Worm (Caenorhabditis elegans) whole organism, young adult: ENCODE measurements around the gene hrg-7.

Source experiments
- B0035.1 ChIP-seq: sonication (generic microtip); optimal IDR thresholded peaks from 2 replicates; lab custom pipeline; 2016; ENCODE audit warnings: missing genetic modification characterization, mild to moderate bottlenecking, missing compliant biosample characterization, missing genotype, missing genetic modification reagents
- B0336.3 ChIP-seq: fragments of 200-800 bp; sonication (Bioruptor generic); IDR thresholded peaks from 2 replicates; pipeline ENCODE4 v1.3.6; 2022; ENCODE audit warnings: missing genetic modification characterization, missing compliant biosample characterization
- C17E4.6 ChIP-seq: fragments of 200-800 bp; sonication (Bioruptor generic); IDR thresholded peaks from 2 replicates; pipeline ENCODE4 v1.3.6; 2022; ENCODE audit warnings: missing genetic modification reagents, missing genetic modification characterization, missing compliant biosample characterization
- D2030.7 ChIP-seq: fragments of 200-800 bp; sonication (Bioruptor generic); IDR thresholded peaks from 2 replicates; pipeline ENCODE4 v1.3.6; 2022; ENCODE audit warnings: missing genetic modification reagents, missing genetic modification characterization, missing compliant biosample characterization
- F23B12.7 ChIP-seq: sonication (generic microtip); optimal IDR thresholded peaks from 2 replicates; lab custom pipeline; 2017; ENCODE audit warnings: missing genetic modification characterization, mild to moderate bottlenecking, missing compliant biosample characterization, antibody characterized with exemption, moderate library complexity; ENCODE audit not compliant: insufficient read depth
- F39B2.1 ChIP-seq: fragments of 200-800 bp; sonication (Bioruptor generic); IDR thresholded peaks from 2 replicates; pipeline ENCODE4 v1.3.6; 2022; ENCODE audit warnings: missing genetic modification reagents, missing genetic modification characterization, missing compliant biosample characterization
- K11D2.4 ChIP-seq: fragments of 200-800 bp; sonication (Bioruptor generic); IDR thresholded peaks from 2 replicates; pipeline ENCODE4 v1.3.6; 2022; ENCODE audit warnings: missing genetic modification reagents, missing genetic modification characterization, missing compliant biosample characterization
- Y56A3A.18 ChIP-seq: fragments of 200-800 bp; sonication (Bioruptor generic); IDR thresholded peaks from 2 replicates; pipeline ENCODE4 v1.3.6; 2022; ENCODE audit warnings: missing genetic modification reagents, missing genetic modification characterization, missing compliant biosample characterization
- Y67H2A.10 ChIP-seq: fragments of 200-800 bp; sonication (Bioruptor generic); conservative IDR thresholded peaks from 2 replicates; pipeline ENCODE4 v1.3.6; 2022; ENCODE audit warnings: missing genetic modification reagents, missing genetic modification characterization, missing compliant biosample characterization
- akir-1 ChIP-seq: fragments of 200-800 bp; sonication (Bioruptor generic); optimal IDR thresholded peaks from 2 replicates; lab custom pipeline; 2018; ENCODE audit warnings: mild to moderate bottlenecking, missing genetic modification characterization, moderate library complexity, missing compliant biosample characterization
- attf-6 ChIP-seq: fragments of 200-800 bp; sonication (Bioruptor generic); IDR thresholded peaks from 2 replicates; pipeline ENCODE4 v1.3.6; 2022; ENCODE audit warnings: missing genetic modification reagents, missing genetic modification characterization, missing compliant biosample characterization
- bed-1 ChIP-seq: fragments of 200-800 bp; sonication (Bioruptor generic); IDR thresholded peaks from 2 replicates; pipeline ENCODE4 v1.3.6; 2022; ENCODE audit warnings: missing genetic modification reagents, missing genetic modification characterization, missing compliant biosample characterization
- bed-2 ChIP-seq: fragments of 200-800 bp; sonication (Bioruptor generic); IDR thresholded peaks from 2 replicates; pipeline ENCODE4 v1.3.6; 2022; ENCODE audit warnings: missing genetic modification reagents, missing genetic modification characterization, missing compliant biosample characterization
- ccch-3 ChIP-seq: fragments of 200-800 bp; sonication (Bioruptor generic); optimal IDR thresholded peaks from 2 replicates; lab custom pipeline; 2018; ENCODE audit warnings: mild to moderate bottlenecking, missing genetic modification characterization, missing compliant biosample characterization
- dpff-1 ChIP-seq: sonication (generic microtip); optimal IDR thresholded peaks from 2 replicates; lab custom pipeline; 2017; ENCODE audit warnings: mild to moderate bottlenecking, missing genetic modification characterization, missing compliant biosample characterization
- him-1 ChIP-seq: sonication (generic microtip); optimal IDR thresholded peaks from 2 replicates; lab custom pipeline; 2016; ENCODE audit warnings: missing genotype, missing genetic modification reagents, missing genetic modification characterization, missing compliant biosample characterization
- hlh-26 ChIP-seq: fragments of 200-800 bp; sonication (Bioruptor generic); conservative IDR thresholded peaks from 2 replicates; pipeline ENCODE4 v1.3.6; 2022; ENCODE audit warnings: missing genetic modification reagents, missing genetic modification characterization, missing compliant biosample characterization
- hmg-1.2 ChIP-seq: fragments of 200-800 bp; sonication (Bioruptor generic); IDR thresholded peaks from 2 replicates; pipeline ENCODE4 v1.3.6; 2022; ENCODE audit warnings: missing genetic modification reagents, missing genetic modification characterization, missing compliant biosample characterization
- hsf-1 ChIP-seq: fragments of 200-800 bp; sonication (Bioruptor generic); IDR thresholded peaks from 2 replicates; pipeline ENCODE4 v1.3.6; 2022; ENCODE audit warnings: missing genetic modification reagents, missing genetic modification characterization, missing compliant biosample characterization
- lag-1 ChIP-seq: fragments of 200-800 bp; sonication (Bioruptor generic); IDR thresholded peaks from 2 replicates; pipeline ENCODE4 v1.3.6; 2022; ENCODE audit warnings: missing genetic modification reagents, missing genetic modification characterization, missing compliant biosample characterization
- lin-35 ChIP-seq, 3 experiments: fragments of 150-350 bp in 2 of 3; sonication (generic microtip) in 1 of 3; optimal IDR thresholded peaks; 2 replicates each; lab custom pipeline; 2014 to 2018; ENCODE audit warnings: missing biosample characterization in 3 of 3, missing genetic modification characterization in 3 of 3, missing genetic modification reagents in 3 of 3
- lsy-27 ChIP-seq: sonication (generic microtip); optimal IDR thresholded peaks from 2 replicates; lab custom pipeline; 2017; ENCODE audit warnings: missing genetic modification characterization, mild to moderate bottlenecking, missing compliant biosample characterization, antibody characterized with exemption, missing genotype, borderline replicate concordance; ENCODE audit not compliant: insufficient read depth
- madf-3 ChIP-seq: fragments of 200-800 bp; sonication (Bioruptor generic); IDR thresholded peaks from 2 replicates; pipeline ENCODE4 v1.3.6; 2022; ENCODE audit warnings: missing genetic modification reagents, missing genetic modification characterization, missing compliant biosample characterization
- nhr-120 ChIP-seq: fragments of 200-800 bp; sonication (Bioruptor generic); IDR thresholded peaks from 2 replicates; pipeline ENCODE4 v1.3.6; 2022; ENCODE audit warnings: missing genetic modification characterization, missing compliant biosample characterization
- pha-4 ChIP-seq: fragments of 150-350 bp; sonication (generic microtip); optimal IDR thresholded peaks from 2 replicates; lab custom pipeline; 2014; ENCODE audit warnings: missing biosample characterization, missing genetic modification reagents, missing genetic modification characterization
- rcor-1 ChIP-seq: fragments of 200-800 bp; sonication (Bioruptor generic); IDR thresholded peaks from 2 replicates; pipeline ENCODE4 v1.3.6; 2022; ENCODE audit warnings: missing genetic modification reagents, missing genetic modification characterization, missing compliant biosample characterization
- rec-8 ChIP-seq, 2 experiments: sonication (generic microtip); optimal IDR thresholded peaks; 2 replicates each; lab custom pipeline; 2016; ENCODE audit warnings: mild to moderate bottlenecking in 2 of 2, missing genetic modification characterization in 2 of 2, missing genetic modification reagents in 2 of 2, missing genotype in 2 of 2, missing biosample characterization in 1 of 2, missing compliant biosample characterization in 1 of 2, moderate library complexity in 1 of 2
- rpc-1 ChIP-seq, 2 experiments: fragments of 150-350 bp in 1 of 2; sonication (generic microtip) in 1 of 2; optimal IDR thresholded peaks; 2 replicates each; lab custom pipeline; 2014 to 2018; ENCODE audit warnings: missing biosample characterization in 1 of 2, missing genetic modification characterization in 1 of 2, missing genetic modification reagents in 1 of 2, missing genotype in 1 of 2
- sdz-38 ChIP-seq: sonication (generic microtip); optimal IDR thresholded peaks from 2 replicates; lab custom pipeline; 2016; ENCODE audit warnings: missing genotype, missing genetic modification characterization, missing compliant biosample characterization
- sea-2 ChIP-seq: fragments of 200-800 bp; sonication (Bioruptor generic); IDR thresholded peaks from 2 replicates; pipeline ENCODE4 v1.3.6; 2022; ENCODE audit warnings: missing genetic modification characterization, missing compliant biosample characterization
- snpc-1.1 ChIP-seq: sonication (generic microtip); optimal IDR thresholded peaks from 2 replicates; lab custom pipeline; 2017; ENCODE audit warnings: missing genetic modification characterization, mild to moderate bottlenecking, missing compliant biosample characterization, antibody characterized with exemption, moderate library complexity, missing genotype, missing genetic modification reagents; ENCODE audit not compliant: insufficient read depth
- snpc-3.4 ChIP-seq: sonication (generic microtip); optimal IDR thresholded peaks from 2 replicates; lab custom pipeline; 2017; ENCODE audit warnings: missing genetic modification characterization, mild to moderate bottlenecking, missing compliant biosample characterization, antibody characterized with exemption, moderate library complexity, missing genotype, missing genetic modification reagents
- sptf-2 ChIP-seq: fragments of 200-800 bp; sonication (Bioruptor generic); optimal IDR thresholded peaks from 2 replicates; lab custom pipeline; 2018; ENCODE audit warnings: mild to moderate bottlenecking, missing genetic modification characterization, missing compliant biosample characterization
- tbp1 ChIP-seq: fragments of 200-800 bp; sonication (Bioruptor generic); optimal IDR thresholded peaks from 2 replicates; lab custom pipeline; 2018; ENCODE audit warnings: mild to moderate bottlenecking, missing genetic modification characterization, missing compliant biosample characterization
- tbx-9 ChIP-seq: sonication (generic microtip); optimal IDR thresholded peaks from 2 replicates; lab custom pipeline; 2016; ENCODE audit warnings: borderline replicate concordance, missing genetic modification characterization, inconsistent platforms, missing compliant biosample characterization
- tlf-1 ChIP-seq: fragments of 200-800 bp; sonication (Bioruptor generic); optimal IDR thresholded peaks from 2 replicates; lab custom pipeline; 2018; ENCODE audit warnings: mild to moderate bottlenecking, missing genetic modification characterization, missing compliant biosample characterization
- unc-130 ChIP-seq: sonication (generic microtip); optimal IDR thresholded peaks from 2 replicates; lab custom pipeline; 2016; ENCODE audit warnings: missing genetic modification reagents, missing genetic modification characterization, missing compliant biosample characterization
- zfh-2 ChIP-seq: fragments of 200-800 bp; sonication (Bioruptor generic); conservative IDR thresholded peaks from 2 replicates; pipeline ENCODE4 v1.3.6; 2022; ENCODE audit warnings: missing genetic modification reagents, missing genetic modification characterization, missing compliant biosample characterization
- zim-3 ChIP-seq: sonication (generic microtip); optimal IDR thresholded peaks from 2 replicates; lab custom pipeline; 2017; ENCODE audit warnings: mild to moderate bottlenecking, missing genetic modification characterization, moderate library complexity, missing compliant biosample characterization
- ztf-18 ChIP-seq: sonication (generic microtip); optimal IDR thresholded peaks from 2 replicates; lab custom pipeline; 2016; ENCODE audit warnings: missing genotype, mild to moderate bottlenecking, missing genetic modification characterization, missing compliant biosample characterization
- ztf-25 ChIP-seq: fragments of 200-800 bp; sonication (Bioruptor generic); IDR thresholded peaks from 2 replicates; pipeline ENCODE4 v1.3.6; 2022; ENCODE audit warnings: missing genetic modification reagents, missing genetic modification characterization, missing compliant biosample characterization

hrg-7 gene

ce11 chrV:12786340-12786739, 44.5 kb downstream of the hrg-7 start:
- TF ChIP-seq snpc-1.1 (tag; lab: Kevin White, UChicago) (no peak), ztf-25 (GFP tag; lab: Robert Waterston, UW) (no peak), zfh-2 (GFP tag; lab: Robert Waterston, UW) (no peak), sdz-38 (tag; lab: Kevin White, UChicago) (no peak), rcor-1 (GFP tag; lab: Robert Waterston, UW) (no peak)

DNA sequence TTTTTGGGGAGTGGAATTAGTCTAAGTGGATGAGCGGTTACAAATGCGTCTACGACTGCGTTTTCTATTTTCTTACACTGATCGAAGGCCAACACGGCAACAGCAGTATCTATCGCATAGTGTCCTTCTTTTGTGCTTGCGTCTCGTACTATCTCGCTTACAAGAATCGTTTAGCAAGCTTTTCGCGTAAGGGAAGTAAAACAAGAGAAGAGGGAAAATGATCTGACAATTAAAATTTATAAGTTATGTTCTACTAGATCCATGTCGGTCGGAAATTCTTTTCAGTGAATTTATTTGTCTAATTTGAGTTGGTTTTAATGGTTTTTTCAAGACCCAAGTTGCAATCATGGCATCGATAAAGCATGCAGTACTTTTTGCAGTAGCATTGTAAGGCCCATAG, 45.2 kb downstream of the hrg-7 start, which contains the start of gene fkb-4:
Gene fkb-4, minus strand, starts transcription at position 101 of the 400 bp plus-strand sequence.
- TF ChIP-seq sptf-2 (GFP tag; lab: Kevin White, UChicago) (no peak), ztf-18 (no peak), hlh-26 (GFP tag; lab: Robert Waterston, UW) (no peak), D2030.7 (no peak), zim-3 (tag; lab: Kevin White, UChicago) (no peak), pha-4 (tag; lab: Kevin White, UChicago) (no peak), rec-8 (tag; optimal IDR thresholded peaks at IDR 0.05; lab: Kevin White, UChicago) (no peak), tbx-9 (tag; lab: Kevin White, UChicago) (no peak), C17E4.6 (GFP tag; lab: Robert Waterston, UW) (no peak), B0336.3 (GFP tag; lab: Robert Waterston, UW) (no peak), Y56A3A.18 (GFP tag; lab: Robert Waterston, UW) (no peak), him-1 (tag; lab: Kevin White, UChicago) (no peak), dpff-1 (tag; lab: Kevin White, UChicago) (no peak), ccch-3 (no peak), hmg-1.2 (GFP tag; lab: Robert Waterston, UW) (no peak), lag-1 (GFP tag; lab: Robert Waterston, UW) (no peak), attf-6 (no peak)

ce11 chrV:12788451-12788850, 46.6 kb downstream of the hrg-7 start, which contains the start of gene srbc-44:
TSS of gene srbc-44 (minus strand) at chrV:12788551.
- TF ChIP-seq ztf-25 (GFP tag; lab: Robert Waterston, UW), result no peak
- no peak for TF ChIP-seq Y67H2A.10 (GFP tag; lab: Robert Waterston, UW)
- no peak for TF ChIP-seq B0035.1
- TF ChIP-seq hmg-1.2 (GFP tag; lab: Robert Waterston, UW), result no peak
- TF ChIP-seq rcor-1 (GFP tag; lab: Robert Waterston, UW), result no peak
- TF ChIP-seq lin-35 (GFP tag; optimal IDR thresholded peaks at IDR 0.05; lab: Kevin White, UChicago), result no peak
- no peak for TF ChIP-seq F23B12.7 (tag; lab: Kevin White, UChicago)

DNA sequence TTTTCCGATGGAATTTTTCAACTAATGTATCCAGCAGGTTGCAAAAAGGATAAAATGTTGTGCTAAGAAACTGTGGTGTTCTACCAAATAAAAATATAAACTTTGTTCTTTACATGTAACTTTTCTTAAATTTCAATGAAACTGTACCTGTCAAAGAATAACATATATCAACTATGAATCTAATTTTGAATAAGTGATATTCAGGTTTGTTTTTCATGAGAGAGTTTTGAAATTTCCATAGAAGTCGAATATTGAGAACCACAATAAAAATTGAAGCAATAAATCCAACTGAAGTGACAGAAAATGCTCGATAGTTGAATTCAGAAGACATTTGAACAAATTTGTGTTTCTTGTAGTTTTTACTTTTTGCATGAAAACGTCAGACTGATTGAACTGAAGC, 48.3 kb downstream of the hrg-7 start, which contains the start of gene srbc-43:
Gene srbc-43, minus strand, starts transcription at position 331 of the 400 bp plus-strand sequence.
- no peak for TF ChIP-seq bed-1 (GFP tag; lab: Robert Waterston, UW)
- TF ChIP-seq tbp1 (GFP tag; lab: Kevin White, UChicago), result no peak
- no peak for TF ChIP-seq akir-1 (GFP tag; lab: Kevin White, UChicago)
- no peak for TF ChIP-seq sea-2 (GFP tag; lab: Robert Waterston, UW)
- TF ChIP-seq hsf-1 (GFP tag; lab: Robert Waterston, UW), result no peak
- no peak for TF ChIP-seq nhr-120
- TF ChIP-seq unc-130 (GFP tag; lab: Kevin White, UChicago), result no peak
- TF ChIP-seq Y67H2A.10 (GFP tag; lab: Robert Waterston, UW), result no peak
- TF ChIP-seq madf-3, result no peak
- TF ChIP-seq K11D2.4 (GFP tag; lab: Robert Waterston, UW), result no peak
- no peak for TF ChIP-seq B0035.1
- no peak for TF ChIP-seq bed-2 (GFP tag; lab: Robert Waterston, UW)
- TF ChIP-seq lsy-27 (tag; lab: Kevin White, UChicago), result no peak
- TF ChIP-seq tlf-1 (GFP tag; lab: Kevin White, UChicago), result no peak
- no peak for TF ChIP-seq F39B2.1 (GFP tag; lab: Robert Waterston, UW)
- no peak for TF ChIP-seq snpc-3.4 (tag; lab: Kevin White, UChicago)
- TF ChIP-seq rpc-1 (optimal IDR thresholded peaks at IDR 0.05; lab: Kevin White, UChicago), result no peak
- no peak for TF ChIP-seq rpc-1 (tag; optimal IDR thresholded peaks at IDR 0.05; lab: Kevin White, UChicago)
- TF ChIP-seq, all 124 proteins: peak for 0
